Fruit fly (Drosophila melanogaster) Kc167 (cell line): ENCODE results near the gene CG34298.

ENCODE experiments used
- Myc ChIP-seq: fragments of >200 bp; optimal IDR thresholded peaks from 2 replicates; lab custom pipeline; 2017; ENCODE audit warnings: missing external identifiers
- Sin3A ChIP-seq: fragments of >200 bp; optimal IDR thresholded peaks from 2 replicates; lab custom pipeline; 2018; ENCODE audit warnings: missing external identifiers
- h ChIP-seq: fragments of >200 bp; optimal IDR thresholded peaks from 3 replicates; lab custom pipeline; 2018; ENCODE audit warnings: missing external identifiers
- insv ChIP-seq: fragments of >200 bp; optimal IDR thresholded peaks from 3 replicates; lab custom pipeline; 2018; ENCODE audit warnings: missing external identifiers
- psq ChIP-seq: fragments of >200 bp; optimal IDR thresholded peaks from 2 replicates; lab custom pipeline; 2017; ENCODE audit warnings: missing external identifiers
- ttk ChIP-seq: sonication (Bioruptor generic); optimal IDR thresholded peaks from 2 replicates; lab custom pipeline; 2017; ENCODE audit warnings: missing external identifiers

CG34298 gene

dm6 chr3R:29997607-29998236 lies 1.9 kb upstream of the CG34298 start, which contains the start of the genes CG15525 and CG11504:
Gene CG15525, minus strand, starts transcription at chr3R:29997676.
Gene CG11504, plus strand, starts transcription at chr3R:29997900.
- TF ChIP-seq insv (lab: Kevin White, UChicago) (no peak), ttk (lab: Kevin White, UChicago) (no peak)

- TF ChIP-seq ttk (lab: Kevin White, UChicago): no peak
- no peak for TF ChIP-seq psq (lab: Kevin White, UChicago)
- no peak for TF ChIP-seq h (lab: Kevin White, UChicago)
- TF ChIP-seq Sin3A (lab: Kevin White, UChicago): no peak
- no peak for TF ChIP-seq insv (lab: Kevin White, UChicago)
- TF ChIP-seq Myc (lab: Kevin White, UChicago): no peak
These were observed 691 bp downstream of the CG34298 start, which contains the start of gene Tace for dm6 chr3R:30000286-30000685. Gene Tace, plus strand, starts transcription at chr3R:30000530.

- no peak for TF ChIP-seq insv (lab: Kevin White, UChicago)
- no peak for TF ChIP-seq h (lab: Kevin White, UChicago)
- no peak for TF ChIP-seq Sin3A (lab: Kevin White, UChicago)
- no peak for TF ChIP-seq psq (lab: Kevin White, UChicago)
- TF ChIP-seq ttk (lab: Kevin White, UChicago): no peak
- TF ChIP-seq Myc (lab: Kevin White, UChicago): no peak
These were observed 5.1 kb downstream of the CG34298 start, which contains the start of the genes Nlp and Nph for dm6 chr3R:30004648-30005047. Gene Nlp, plus strand, starts transcription at chr3R:30004785. Gene Nph, minus strand, starts transcription at chr3R:30004861.

dm6 chr3R:30005332-30005979 lies 5.9 kb downstream of the CG34298 start:
- TF ChIP-seq Sin3A (lab: Kevin White, UChicago): no peak
- no peak for TF ChIP-seq psq (lab: Kevin White, UChicago)
- no peak for TF ChIP-seq Myc (lab: Kevin White, UChicago)
- no peak for TF ChIP-seq insv (lab: Kevin White, UChicago)
- TF ChIP-seq h (lab: Kevin White, UChicago): no peak
- no peak for TF ChIP-seq ttk (lab: Kevin White, UChicago)

- TF ChIP-seq psq (lab: Kevin White, UChicago): no peak
- no peak for TF ChIP-seq ttk (lab: Kevin White, UChicago)
- no peak for TF ChIP-seq Myc (lab: Kevin White, UChicago)
- no peak for TF ChIP-seq insv (lab: Kevin White, UChicago)
- TF ChIP-seq h (lab: Kevin White, UChicago): no peak
- no peak for TF ChIP-seq Sin3A (lab: Kevin White, UChicago)
These were observed 9.6 kb downstream of the CG34298 start, which contains the start of gene CG7912 for dm6 chr3R:30009173-30009572. Gene CG7912, minus strand, starts transcription at chr3R:30009189.

- TF ChIP-seq Sin3A (lab: Kevin White, UChicago): no peak
- TF ChIP-seq h (lab: Kevin White, UChicago): no peak
- TF ChIP-seq psq (lab: Kevin White, UChicago): no peak
- TF ChIP-seq ttk (lab: Kevin White, UChicago): no peak
- TF ChIP-seq Myc (lab: Kevin White, UChicago): no peak
- TF ChIP-seq insv (lab: Kevin White, UChicago): no peak
These were observed 13.3 kb downstream of the CG34298 start for dm6 chr3R:30012602-30013489.

- TF ChIP-seq Sin3A (lab: Kevin White, UChicago): no peak
- no peak for TF ChIP-seq psq (lab: Kevin White, UChicago)
- no peak for TF ChIP-seq h (lab: Kevin White, UChicago)
- TF ChIP-seq ttk (lab: Kevin White, UChicago): no peak
- TF ChIP-seq Myc (lab: Kevin White, UChicago): no peak
These were observed 14.3 kb downstream of the CG34298 start for dm6 chr3R:30013909-30014308.

dm6 chr3R:30014480-30014879 lies 14.9 kb downstream of the CG34298 start:
- TF ChIP-seq Myc (lab: Kevin White, UChicago) (no peak), psq (lab: Kevin White, UChicago) (no peak), insv (lab: Kevin White, UChicago) (no peak), Sin3A (lab: Kevin White, UChicago) (no peak), h (lab: Kevin White, UChicago) (no peak), ttk (lab: Kevin White, UChicago) (no peak)

dm6 chr3R:30014977-30015514 lies 15.5 kb downstream of the CG34298 start, which contains the start of gene CG7920:
Gene CG7920, minus strand, starts transcription at chr3R:30015284.
- no peak for TF ChIP-seq Sin3A (lab: Kevin White, UChicago)
- no peak for TF ChIP-seq ttk (lab: Kevin White, UChicago)
- TF ChIP-seq psq (lab: Kevin White, UChicago): no peak
- TF ChIP-seq insv (lab: Kevin White, UChicago): no peak
- TF ChIP-seq Myc (lab: Kevin White, UChicago): no peak
- no peak for TF ChIP-seq h (lab: Kevin White, UChicago)

- TF ChIP-seq insv (lab: Kevin White, UChicago) (no peak), Sin3A (lab: Kevin White, UChicago) (no peak), ttk (lab: Kevin White, UChicago) (no peak), psq (lab: Kevin White, UChicago) (no peak), h (lab: Kevin White, UChicago) (no peak), Myc (lab: Kevin White, UChicago) (no peak)
These were observed 21.4 kb downstream of the CG34298 start for dm6 chr3R:30021009-30021408.
